Worm (Caenorhabditis elegans) whole organism, L2 larva: Measurements from ENCODE around the gene F31B9.4.

Source experiments
- ZK546.5 ChIP-seq: sonication (generic microtip); optimal IDR thresholded peaks from 2 replicates; lab custom pipeline; 2017; ENCODE audit warnings: missing biosample characterization, missing genetic modification characterization
- blmp-1 ChIP-seq: sonication (generic microtip); optimal IDR thresholded peaks from 2 replicates; lab custom pipeline; 2017; ENCODE audit warnings: missing genetic modification characterization, mild to moderate bottlenecking, missing compliant biosample characterization, antibody characterized with exemption, moderate library complexity; ENCODE audit not compliant: insufficient read depth
- fos-1 ChIP-seq: fragments of 150-350 bp; optimal IDR thresholded peaks from 2 replicates; lab custom pipeline; 2014; ENCODE audit warnings: missing biosample characterization, missing genetic modification characterization
- nhr-11 ChIP-seq: fragments of 150-350 bp; optimal IDR thresholded peaks from 2 replicates; lab custom pipeline; 2014; ENCODE audit warnings: missing biosample characterization, missing genetic modification characterization
- nhr-12 ChIP-seq: fragments of 150-350 bp; optimal IDR thresholded peaks from 2 replicates; lab custom pipeline; 2014; ENCODE audit warnings: missing biosample characterization, missing genetic modification characterization
- nhr-23 ChIP-seq: fragments of 150-350 bp; optimal IDR thresholded peaks from 2 replicates; lab custom pipeline; 2014; ENCODE audit warnings: missing biosample characterization, missing genetic modification reagents, missing genetic modification characterization
- unc-62 ChIP-seq: fragments of 150-350 bp; optimal IDR thresholded peaks from 2 replicates; lab custom pipeline; 2014; ENCODE audit warnings: missing biosample characterization, missing genetic modification reagents, missing genetic modification characterization
- ztf-11 ChIP-seq: sonication (generic microtip); optimal IDR thresholded peaks from 2 replicates; lab custom pipeline; 2017; ENCODE audit warnings: missing biosample characterization, missing genetic modification characterization

ce11 chrX:15865868-15866555 lies 50.9 kb downstream of the F31B9.4 start, which contains the start of the genes csb-1 and F53H4.4:
- TF ChIP-seq nhr-12 (no peak), unc-62 (GFP tag; lab: Kevin White, UChicago) (no peak), nhr-23 (tag; lab: Kevin White, UChicago) (no peak), blmp-1 (tag; lab: Kevin White, UChicago) (no peak), ZK546.5 (no peak), nhr-11 (tag; lab: Kevin White, UChicago) (no peak), fos-1 (tag; lab: Kevin White, UChicago) (peak; percentile 73), ztf-11 (tag; lab: Kevin White, UChicago) (no peak)
